Worm (Caenorhabditis elegans) whole organism, L1 larva: Measurements from ENCODE around the gene clec-40.

Source experiments
- alr-1 ChIP-seq: fragments of 200-800 bp; sonication (Bioruptor generic); optimal IDR thresholded peaks from 2 replicates; lab custom pipeline; 2018; ENCODE audit warnings: borderline replicate concordance, mild to moderate bottlenecking, missing genetic modification characterization, missing compliant biosample characterization
- aly-2 ChIP-seq: fragments of 150-350 bp; optimal IDR thresholded peaks from 2 replicates; lab custom pipeline; 2014; ENCODE audit warnings: missing biosample characterization, missing genetic modification characterization
- fkh-10 ChIP-seq: sonication (generic microtip); optimal IDR thresholded peaks from 2 replicates; lab custom pipeline; 2017; ENCODE audit warnings: missing biosample characterization, missing genetic modification reagents, missing genetic modification characterization
- lin-13 ChIP-seq: fragments of 150-350 bp; optimal IDR thresholded peaks from 2 replicates; lab custom pipeline; 2014; ENCODE audit warnings: missing biosample characterization, missing genetic modification reagents, missing genetic modification characterization
- mdl-1 ChIP-seq, 2 experiments: fragments of 150-350 bp; optimal IDR thresholded peaks; 2 replicates each; lab custom pipeline; 2014 to 2017; ENCODE audit warnings: missing biosample characterization in 2 of 2, missing genetic modification characterization in 2 of 2, inconsistent platforms in 1 of 2
- nhr-11 ChIP-seq: fragments of 150-350 bp; optimal IDR thresholded peaks from 2 replicates; lab custom pipeline; 2014; ENCODE audit warnings: missing biosample characterization, missing genetic modification characterization
- nhr-12 ChIP-seq: sonication (generic microtip); optimal IDR thresholded peaks from 2 replicates; lab custom pipeline; 2017; ENCODE audit warnings: missing biosample characterization, missing genetic modification characterization
- pqm-1 ChIP-seq: sonication (generic microtip); optimal IDR thresholded peaks from 3 replicates; lab custom pipeline; 2017; ENCODE audit warnings: missing biosample characterization, missing genetic modification characterization
- skn-1 ChIP-seq: fragments of 150-350 bp; optimal IDR thresholded peaks from 2 replicates; lab custom pipeline; 2014; ENCODE audit warnings: missing biosample characterization, missing genetic modification characterization

ce11 chrV:16808168-16808567 lies 32.7 kb downstream of the clec-40 start:
- TF ChIP-seq fkh-10 (GFP tag; lab: Kevin White, UChicago): no peak
- no peak for TF ChIP-seq pqm-1 (tag; lab: Kevin White, UChicago)
- no peak for TF ChIP-seq alr-1 (tag; lab: Kevin White, UChicago)
- no peak for TF ChIP-seq mdl-1 (tag; optimal IDR thresholded peaks at IDR 0.05; lab: Kevin White, UChicago)
- no peak for TF ChIP-seq nhr-11 (tag; lab: Kevin White, UChicago)
- TF ChIP-seq lin-13: no peak
- TF ChIP-seq aly-2 (tag; lab: Kevin White, UChicago): no peak
- no peak for TF ChIP-seq nhr-12 (tag; lab: Kevin White, UChicago)
- no peak for TF ChIP-seq skn-1 (tag; lab: Kevin White, UChicago)
